Fruit fly (Drosophila melanogaster) whole organism, prepupa: ENCODE data around the gene CG43965.

Source experiments
- CG10631 ChIP-seq: fragments of 200-800 bp; sonication (Bioruptor generic); optimal IDR thresholded peaks from 2 replicates; lab custom pipeline; 2016; ENCODE audit warnings: missing biosample characterization, missing genetic modification characterization
- CG10669 ChIP-seq: fragments of 200-800 bp; sonication (Bioruptor generic); optimal IDR thresholded peaks from 3 replicates; lab custom pipeline; 2018; ENCODE audit warnings: missing biosample characterization, mild to moderate bottlenecking, missing genetic modification characterization, moderate library complexity
- CG11902 ChIP-seq: fragments of 200-800 bp; sonication (Bioruptor generic); optimal IDR thresholded peaks from 3 replicates; lab custom pipeline; 2016; ENCODE audit warnings: missing biosample characterization, missing genetic modification characterization
- CG15336 ChIP-seq: fragments of 200-800 bp; sonication (Bioruptor generic); IDR thresholded peaks from 2 replicates; pipeline ENCODE4 v1.3.6; 2022; ENCODE audit warnings: missing biosample characterization, missing genetic modification characterization
- CG3032 ChIP-seq: fragments of 200-800 bp; optimal IDR thresholded peaks from 2 replicates; lab custom pipeline; 2019; ENCODE audit warnings: missing biosample characterization, mild to moderate bottlenecking, missing genetic modification characterization, moderate library complexity
- CG31627 ChIP-seq: fragments of 200-800 bp; sonication (Bioruptor generic); optimal IDR thresholded peaks from 3 replicates; lab custom pipeline; 2016; ENCODE audit warnings: missing biosample characterization, missing genetic modification characterization
- CG32006 ChIP-seq: fragments of 200-800 bp; sonication (Bioruptor generic); optimal IDR thresholded peaks from 3 replicates; lab custom pipeline; 2017; ENCODE audit warnings: missing biosample characterization, mild to moderate bottlenecking, missing genetic modification characterization
- CG34406 ChIP-seq: fragments of 200-800 bp; sonication (Bioruptor generic); optimal IDR thresholded peaks from 3 replicates; lab custom pipeline; 2016; ENCODE audit warnings: missing biosample characterization, missing genetic modification characterization
- CG3919 ChIP-seq: fragments of 200-800 bp; sonication (Bioruptor generic); optimal IDR thresholded peaks from 3 replicates; lab custom pipeline; 2016; ENCODE audit warnings: missing biosample characterization, missing genetic modification characterization
- CG6163 ChIP-seq: fragments of 200-800 bp; sonication (Bioruptor generic); IDR thresholded peaks from 3 replicates; pipeline ENCODE4 v1.3.6; 2022; ENCODE audit warnings: missing biosample characterization, missing genetic modification characterization
- CG6276 ChIP-seq: fragments of 200-800 bp; sonication (Bioruptor generic); optimal IDR thresholded peaks from 2 replicates; lab custom pipeline; 2017; ENCODE audit warnings: missing biosample characterization, mild to moderate bottlenecking, missing genetic modification characterization
- CG6792 ChIP-seq: fragments of 200-800 bp; sonication (Bioruptor generic); optimal IDR thresholded peaks from 3 replicates; lab custom pipeline; 2016; ENCODE audit warnings: missing biosample characterization, missing genetic modification characterization
- CG6808 ChIP-seq: fragments of 200-800 bp; sonication (Bioruptor generic); optimal IDR thresholded peaks from 3 replicates; lab custom pipeline; 2017; ENCODE audit warnings: missing biosample characterization, missing genetic modification characterization, mild to moderate bottlenecking, moderate library complexity, missing genetic modification reagents
- CG7368 ChIP-seq: fragments of 200-800 bp; sonication (Bioruptor generic); optimal IDR thresholded peaks from 3 replicates; lab custom pipeline; 2016; ENCODE audit warnings: missing biosample characterization, missing genetic modification characterization
- CG8119 ChIP-seq: fragments of 200-800 bp; sonication (Bioruptor generic); IDR thresholded peaks from 3 replicates; pipeline ENCODE4 v1.3.6; 2022; ENCODE audit warnings: missing biosample characterization, missing genetic modification characterization
- CG8632 ChIP-seq: fragments of 200-800 bp; sonication (Bioruptor generic); optimal IDR thresholded peaks from 3 replicates; lab custom pipeline; 2016; ENCODE audit warnings: missing biosample characterization, missing genetic modification characterization
- Eip78C ChIP-seq: fragments of 200-800 bp; sonication (Bioruptor generic); peaks from one replicate; lab custom pipeline; 2016; ENCODE audit warnings: missing biosample characterization, missing genetic modification characterization
- Ets96B ChIP-seq: fragments of 200-800 bp; optimal IDR thresholded peaks from 2 replicates; lab custom pipeline; 2019; ENCODE audit warnings: missing biosample characterization, mild to moderate bottlenecking, missing genetic modification characterization, moderate library complexity
- Gug ChIP-seq: fragments of 200-800 bp; sonication (Bioruptor generic); IDR thresholded peaks from 2 replicates; pipeline ENCODE4 v1.3.6; 2022; ENCODE audit warnings: missing biosample characterization, missing genetic modification characterization
- Hr38 ChIP-seq: sonication (Bioruptor generic); optimal IDR thresholded peaks from 2 replicates; lab custom pipeline; 2016; ENCODE audit warnings: missing biosample characterization, missing genetic modification characterization
- Hr39 ChIP-seq: fragments of 200-800 bp; sonication (Bioruptor generic); optimal IDR thresholded peaks from 2 replicates; lab custom pipeline; 2016; ENCODE audit warnings: missing biosample characterization, missing genetic modification characterization
- Lpt ChIP-seq: fragments of 200-800 bp; sonication (Bioruptor generic); optimal IDR thresholded peaks from 3 replicates; lab custom pipeline; 2016; ENCODE audit warnings: missing biosample characterization, missing genetic modification characterization
- Met ChIP-seq: fragments of 200-800 bp; sonication (Bioruptor generic); optimal IDR thresholded peaks from 3 replicates; lab custom pipeline; 2016; ENCODE audit warnings: missing biosample characterization, missing genetic modification characterization
- OdsH ChIP-seq: fragments of 200-800 bp; sonication (Bioruptor generic); optimal IDR thresholded peaks from 3 replicates; lab custom pipeline; 2016; ENCODE audit warnings: missing biosample characterization, missing genetic modification characterization
- Sox102F ChIP-seq: fragments of 200-800 bp; sonication (Bioruptor generic); optimal IDR thresholded peaks from 2 replicates; lab custom pipeline; 2016; ENCODE audit warnings: missing biosample characterization, mild to moderate bottlenecking, missing genetic modification characterization
- Sox14 ChIP-seq: fragments of 200-800 bp; sonication (Bioruptor generic); optimal IDR thresholded peaks from 3 replicates; lab custom pipeline; 2016; ENCODE audit warnings: missing biosample characterization, missing genetic modification characterization
- cyc ChIP-seq: fragments of 200-800 bp; sonication (Bioruptor generic); optimal IDR thresholded peaks from 3 replicates; lab custom pipeline; 2016; ENCODE audit warnings: missing biosample characterization, missing genetic modification characterization
- dac ChIP-seq: fragments of 200-800 bp; sonication (Bioruptor generic); optimal IDR thresholded peaks from 2 replicates; lab custom pipeline; 2017; ENCODE audit warnings: missing biosample characterization, mild to moderate bottlenecking, missing genetic modification characterization
- dsx ChIP-seq: fragments of 200-800 bp; optimal IDR thresholded peaks from 3 replicates; lab custom pipeline; 2019; ENCODE audit warnings: missing biosample characterization, mild to moderate bottlenecking, missing genetic modification characterization, moderate library complexity; ENCODE audit not compliant: poor library complexity, severe bottlenecking
- eg ChIP-seq: fragments of 200-800 bp; sonication (Bioruptor generic); IDR thresholded peaks from 3 replicates; pipeline ENCODE4 v1.3.6; 2022; ENCODE audit warnings: missing biosample characterization, missing genetic modification characterization
- esn ChIP-seq: fragments of 200-800 bp; sonication (Bioruptor generic); optimal IDR thresholded peaks from 2 replicates; lab custom pipeline; 2016; ENCODE audit warnings: missing biosample characterization, mild to moderate bottlenecking, missing genetic modification characterization, moderate library complexity
- fd59A ChIP-seq: fragments of 200-800 bp; sonication (Bioruptor generic); optimal IDR thresholded peaks from 2 replicates; lab custom pipeline; 2017; ENCODE audit warnings: missing biosample characterization, mild to moderate bottlenecking, missing genetic modification characterization, missing genetic modification reagents
- lz ChIP-seq: fragments of 200-800 bp; sonication (Bioruptor generic); optimal IDR thresholded peaks from 3 replicates; lab custom pipeline; 2016; ENCODE audit warnings: missing biosample characterization, missing genetic modification characterization
- net ChIP-seq: fragments of 200-800 bp; sonication (Bioruptor generic); optimal IDR thresholded peaks from 3 replicates; lab custom pipeline; 2016; ENCODE audit warnings: missing biosample characterization, missing genetic modification characterization
- salr ChIP-seq, 2 experiments: fragments of 200-800 bp; sonication (Bioruptor generic); optimal IDR thresholded peaks; 3 replicates each; lab custom pipeline; 2016 to 2018; ENCODE audit warnings: missing biosample characterization in 2 of 2, missing genetic modification characterization in 2 of 2, mild to moderate bottlenecking in 1 of 2
- spab ChIP-seq: fragments of 200-800 bp; sonication (Bioruptor generic); optimal IDR thresholded peaks from 2 replicates; lab custom pipeline; 2017; ENCODE audit warnings: missing biosample characterization, mild to moderate bottlenecking, missing genetic modification characterization, missing genetic modification reagents
- svp ChIP-seq: fragments of 200-800 bp; sonication (Bioruptor generic); peaks from one replicate; lab custom pipeline; 2016; ENCODE audit warnings: missing biosample characterization, missing genetic modification characterization
- topi ChIP-seq: fragments of 200-800 bp; sonication (Bioruptor generic); optimal IDR thresholded peaks from 3 replicates; lab custom pipeline; 2016; ENCODE audit warnings: missing biosample characterization, missing genetic modification characterization

CG43965 gene

dm6 chr3L:8748839-8749238 lies 23.3 kb upstream of the CG43965 start:
- peak in 1 of 2 experiments; percentile 6 for TF ChIP-seq salr (GFP tag; optimal IDR thresholded peaks at IDR 0.05; lab: Kevin White, UChicago)
- TF ChIP-seq Eip78C (GFP tag; lab: Kevin White, UChicago), result no peak
- TF ChIP-seq lz (GFP tag; lab: Kevin White, UChicago), result peak; percentile 36
- peak; percentile 55 for TF ChIP-seq CG31627 (GFP tag; lab: Kevin White, UChicago)
- TF ChIP-seq Hr39 (GFP tag; lab: Kevin White, UChicago), result peak; percentile 47
- no peak for TF ChIP-seq CG34406 (GFP tag; lab: Kevin White, UChicago)
- TF ChIP-seq net, result no peak
- peak; percentile 54 for TF ChIP-seq cyc (GFP tag; lab: Kevin White, UChicago)
- TF ChIP-seq OdsH (GFP tag; lab: Kevin White, UChicago), result peak; percentile 19
- no peak for TF ChIP-seq CG3919 (GFP tag; lab: Kevin White, UChicago)
- TF ChIP-seq CG8632, result no peak
- TF ChIP-seq esn, result peak; percentile 18

- TF ChIP-seq Hr38 (GFP tag; lab: Kevin White, UChicago) (no peak), topi (GFP tag; lab: Kevin White, UChicago) (no peak), CG7368 (no peak), CG6808 (no peak), salr (GFP tag; optimal IDR thresholded peaks at IDR 0.05; lab: Kevin White, UChicago) (no peak), spab (GFP tag; lab: Kevin White, UChicago) (no peak), CG31627 (GFP tag; lab: Kevin White, UChicago) (no peak), svp (GFP tag; lab: Kevin White, UChicago) (no peak), Lpt (GFP tag; lab: Kevin White, UChicago) (no peak), Sox102F (no peak), CG10631 (GFP tag; lab: Kevin White, UChicago) (no peak), eg (GFP tag; lab: Robert Waterston, UW) (no peak), fd59A (GFP tag; lab: Kevin White, UChicago) (no peak), Ets96B (tag; lab: Kevin White, UChicago) (no peak), CG10669 (no peak), lz (GFP tag; lab: Kevin White, UChicago) (no peak), CG6792 (GFP tag; lab: Kevin White, UChicago) (no peak), Sox14 (GFP tag; lab: Kevin White, UChicago) (no peak), cyc (GFP tag; lab: Kevin White, UChicago) (no peak)
These were observed 22.7 kb upstream of the CG43965 start for dm6 chr3L:8748323-8748722.

- TF ChIP-seq CG8119 (no peak), esn (no peak), Met (GFP tag; lab: Kevin White, UChicago) (no peak), CG32006 (GFP tag; lab: Kevin White, UChicago) (no peak), lz (GFP tag; lab: Kevin White, UChicago) (no peak), CG6792 (GFP tag; lab: Kevin White, UChicago) (no peak), dac (GFP tag; lab: Kevin White, UChicago) (no peak), CG15336 (GFP tag; lab: Robert Waterston, UW) (no peak), CG11902 (GFP tag; lab: Kevin White, UChicago) (no peak), CG6276 (GFP tag; lab: Kevin White, UChicago) (no peak), dsx (GFP tag; lab: Kevin White, UChicago) (no peak), Gug (no peak), CG3032 (tag; lab: Kevin White, UChicago) (no peak), cyc (GFP tag; lab: Kevin White, UChicago) (no peak), CG6163 (GFP tag; lab: Robert Waterston, UW) (no peak), CG7368 (no peak), fd59A (GFP tag; lab: Kevin White, UChicago) (no peak)
These were observed 20.9 kb upstream of the CG43965 start for dm6 chr3L:8746519-8746918.
